Worm (Caenorhabditis elegans): ENCODE results near the gene H03A11.2.

DNA sequence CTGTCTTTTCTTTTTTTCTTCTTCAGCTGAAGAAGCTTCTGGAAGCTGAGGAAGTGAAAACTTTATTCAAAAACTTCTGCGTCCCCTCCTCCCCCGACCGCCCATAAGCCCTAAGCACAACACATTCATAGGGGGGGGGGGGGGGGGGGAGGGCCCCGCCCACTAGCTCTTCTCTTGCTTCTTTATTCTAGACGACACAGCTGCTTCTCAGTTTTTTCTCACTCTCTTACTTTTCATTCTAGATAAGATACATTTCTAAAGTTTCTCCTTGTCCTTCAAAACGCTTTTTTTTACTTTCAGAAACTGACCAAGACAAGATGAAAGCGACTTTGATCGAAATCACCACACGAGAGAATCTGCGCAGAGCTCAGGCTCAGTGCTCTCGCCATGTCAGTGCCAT lies 40.6 kb downstream of the H03A11.2 start, which contains the start of gene T10B10.4:
- TF ChIP-seq fos-1 (tag; optimal IDR thresholded peaks at IDR 0.05) (no peak), tra-1 (GFP tag; IDR thresholded peaks at IDR 0.05) (0 out of 2 replicates have a peak, but pooled peaks have one; percentile 19), madf-9 (GFP tag; conservative IDR thresholded peaks at IDR 0.05) (no peak), dmd-6 (GFP tag; IDR thresholded peaks at IDR 0.05) (no peak), ztf-11 (tag; optimal IDR thresholded peaks at IDR 0.05) (no peak), nhr-28 (tag; optimal IDR thresholded peaks at IDR 0.05) (no peak), ama-1 (optimal IDR thresholded peaks at IDR 0.05) (no peak), D1046.2 (GFP tag; IDR thresholded peaks at IDR 0.05) (no peak), lin-13 (GFP tag; optimal IDR thresholded peaks at IDR 0.05) (no peak)
